ENCODE assay signal across 1 worm cellular context in the genomic region with DNA sequence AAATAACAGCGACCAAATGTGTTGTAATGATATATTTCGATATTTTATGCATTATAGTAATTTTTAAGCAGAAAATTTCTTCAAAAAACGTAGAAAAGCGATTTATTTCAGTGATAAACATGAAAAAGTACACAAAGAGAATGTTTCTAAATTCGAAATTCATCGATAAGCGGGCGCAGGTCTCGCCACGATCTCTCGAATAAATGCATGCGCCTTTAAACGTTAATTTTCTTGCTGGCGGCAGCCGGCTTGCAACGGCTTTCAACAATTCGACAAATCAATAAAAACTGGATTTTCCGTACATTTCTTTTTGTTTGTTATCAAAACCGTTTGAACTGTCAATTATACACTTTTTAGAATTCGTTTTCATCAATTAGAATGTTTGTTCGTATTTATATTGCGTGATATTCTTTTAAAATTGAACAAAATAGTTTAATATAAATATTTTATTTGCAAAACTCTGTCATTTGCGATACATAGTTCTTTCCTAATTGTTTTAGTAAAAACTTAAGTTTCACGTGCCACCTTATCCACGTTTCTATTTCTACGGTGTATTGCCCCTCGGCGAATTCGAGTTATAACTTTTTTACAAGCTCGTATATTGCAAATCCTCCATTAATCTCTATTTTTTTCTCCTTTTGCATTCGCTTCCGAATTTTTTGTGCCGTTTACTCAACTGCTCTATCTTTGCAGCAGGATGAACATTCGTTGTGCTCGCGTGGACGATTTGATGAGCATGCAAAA.
TF ChIP-seq lines count a peak whose summit lies in the region.

TSS of gene daf-31 (plus strand) at position 694 of the 744 bp plus-strand sequence.

TF ChIP-seq in whole organism, L4 larva, 104 proteins besides CTCF, POLR2A, EP300 and RAD21 (continued from another document):
- no peak for TF ChIP-seq hmg-1.1 (GFP tag; IDR thresholded peaks at IDR 0.05; lab: Robert Waterston, UW)
- TF ChIP-seq set-16 (GFP tag; IDR thresholded peaks at IDR 0.05; lab: Robert Waterston, UW), result no peak
- peak; percentile 50 for TF ChIP-seq lin-38 (GFP tag; IDR thresholded peaks at IDR 0.05; lab: Robert Waterston, UW)
- TF ChIP-seq mdl-1 (tag; optimal IDR thresholded peaks at IDR 0.05; lab: Kevin White, UChicago), result peak in 1 of 2 experiments; percentile 17
- TF ChIP-seq nhr-6 (tag; optimal IDR thresholded peaks at IDR 0.05; lab: Kevin White, UChicago), result peak; percentile 56
- TF ChIP-seq ceh-62 (tag; optimal IDR thresholded peaks at IDR 0.05; lab: Kevin White, UChicago), result no peak
- TF ChIP-seq gei-8 (GFP tag; optimal IDR thresholded peaks at IDR 0.05; lab: Kevin White, UChicago), result no peak
- TF ChIP-seq madf-9 (GFP tag; conservative IDR thresholded peaks at IDR 0.05; lab: Robert Waterston, UW), result no peak
- peak in 1 of 2 experiments; percentile 75 for TF ChIP-seq lsy-2 (tag; optimal IDR thresholded peaks at IDR 0.05; lab: Kevin White, UChicago)
- TF ChIP-seq dmd-8 (GFP tag; IDR thresholded peaks at IDR 0.05; lab: Robert Waterston, UW), result no peak
- TF ChIP-seq ama-1 (optimal IDR thresholded peaks at IDR 0.05; lab: Kevin White, UChicago), result peak; percentile 7
- peak; percentile 23 for TF ChIP-seq hlh-30 (tag; optimal IDR thresholded peaks at IDR 0.05; lab: Kevin White, UChicago; ENCODE audit: insufficient read depth)
- peak; percentile 57 for TF ChIP-seq dpl-1 (GFP tag; optimal IDR thresholded peaks at IDR 0.05; lab: Kevin White, UChicago)
- TF ChIP-seq ZK546.5 (tag; optimal IDR thresholded peaks at IDR 0.05; lab: Kevin White, UChicago), result no peak
- TF ChIP-seq ZK337.2 (GFP tag; IDR thresholded peaks at IDR 0.05; lab: Robert Waterston, UW), result no peak
- peak; percentile 24 for TF ChIP-seq lin-13 (GFP tag; optimal IDR thresholded peaks at IDR 0.05; lab: Kevin White, UChicago)
- TF ChIP-seq lin-1 (GFP tag; IDR thresholded peaks at IDR 0.05; lab: Robert Waterston, UW), result no peak
- TF ChIP-seq pha-4 (GFP tag; IDR thresholded peaks at IDR 0.05; lab: Robert Waterston, UW), result no peak
- TF ChIP-seq pha-4 (tag; optimal IDR thresholded peaks at IDR 0.05; lab: Kevin White, UChicago), result peak; percentile 39
- TF ChIP-seq T20F7.1 (GFP tag; optimal IDR thresholded peaks at IDR 0.05; lab: Kevin White, UChicago), result peak; percentile 26
